Fruit fly (Drosophila melanogaster) whole organism, pupa: Measurements from ENCODE around the gene tkv.

Experiments used
- CG14655 ChIP-seq: fragments of 200-800 bp; sonication (Bioruptor generic); optimal IDR thresholded peaks from 3 replicates; lab custom pipeline; 2017; ENCODE audit warnings: mild to moderate bottlenecking, missing biosample characterization, missing genetic modification reagents, missing genetic modification characterization
- CG4496 ChIP-seq: fragments of 200-800 bp; sonication (Bioruptor generic); IDR thresholded peaks from 3 replicates; pipeline ENCODE4 v1.3.6; 2022; ENCODE audit warnings: missing biosample characterization, missing genetic modification characterization
- CG8301 ChIP-seq: fragments of 200-800 bp; sonication (Bioruptor generic); optimal IDR thresholded peaks from 2 replicates; lab custom pipeline; 2018; ENCODE audit warnings: missing biosample characterization, mild to moderate bottlenecking, missing genetic modification characterization
- D1 ChIP-seq: fragments of 200-800 bp; sonication (Bioruptor generic); optimal IDR thresholded peaks from 2 replicates; lab custom pipeline; 2018; ENCODE audit warnings: missing biosample characterization, mild to moderate bottlenecking, missing genetic modification characterization, moderate library complexity
- EcR ChIP-seq: fragments of 200-800 bp; sonication (Bioruptor generic); optimal IDR thresholded peaks from 3 replicates; lab custom pipeline; 2019; ENCODE audit warnings: missing biosample characterization, missing genetic modification characterization, mild to moderate bottlenecking, moderate library complexity, missing genetic modification reagents
- fd96Ca ChIP-seq: fragments of 200-800 bp; sonication (Bioruptor generic); IDR thresholded peaks from 3 replicates; pipeline ENCODE4 v1.3.6; 2022; ENCODE audit warnings: missing biosample characterization, missing genetic modification characterization

dm6 chr2L:5225547-5226213 is 45.5 kb downstream of the tkv start:
- TF ChIP-seq fd96Ca (GFP tag; lab: Robert Waterston, UW) (peak; percentile 80; the same call in 2 of the 3 replicates), CG8301 (tag; lab: Kevin White, UChicago) (peak; percentile 29), EcR (GFP tag; lab: Kevin White, UChicago) (no peak), CG14655 (peak; percentile 38), CG4496 (GFP tag; lab: Robert Waterston, UW) (peak; percentile 72), D1 (tag; lab: Kevin White, UChicago) (no peak)
